Worm (Caenorhabditis elegans) whole organism, late embryonic: ENCODE data around the gene W01B6.6.

ENCODE experiments used
- C08G9.2 ChIP-seq: sonication (generic microtip); optimal IDR thresholded peaks from 2 replicates; lab custom pipeline; 2016; ENCODE audit warnings: mild to moderate bottlenecking, missing genetic modification characterization, moderate library complexity, missing compliant biosample characterization
- F13H6.1 ChIP-seq: sonication (generic microtip); optimal IDR thresholded peaks from 2 replicates; lab custom pipeline; 2016; ENCODE audit warnings: missing genetic modification characterization, missing compliant biosample characterization
- Y22D7AL.16 ChIP-seq: sonication (generic microtip); optimal IDR thresholded peaks from 2 replicates; lab custom pipeline; 2016; ENCODE audit warnings: missing genetic modification characterization, missing compliant biosample characterization
- ahr-1 ChIP-seq: sonication (generic microtip); optimal IDR thresholded peaks from 2 replicates; lab custom pipeline; 2016; ENCODE audit warnings: missing genetic modification characterization, missing compliant biosample characterization
- ceh-2 ChIP-seq: sonication (generic microtip); optimal IDR thresholded peaks from 2 replicates; lab custom pipeline; 2016; ENCODE audit warnings: missing genotype, missing genetic modification characterization, missing compliant biosample characterization
- ceh-22 ChIP-seq: sonication (generic microtip); optimal IDR thresholded peaks from 2 replicates; lab custom pipeline; 2017; ENCODE audit warnings: missing biosample characterization, missing genetic modification characterization
- ceh-24 ChIP-seq: sonication (generic microtip); optimal IDR thresholded peaks from 2 replicates; lab custom pipeline; 2016; ENCODE audit warnings: mild to moderate bottlenecking, missing genetic modification characterization, missing compliant biosample characterization
- ceh-31 ChIP-seq: sonication (generic microtip); optimal IDR thresholded peaks from 2 replicates; lab custom pipeline; 2016; ENCODE audit warnings: missing genetic modification characterization, missing compliant biosample characterization
- ceh-34 ChIP-seq: sonication (generic microtip); optimal IDR thresholded peaks from 2 replicates; lab custom pipeline; 2016; ENCODE audit warnings: mild to moderate bottlenecking, missing genetic modification characterization, missing compliant biosample characterization
- ceh-45 ChIP-seq: fragments of 200-800 bp; sonication (Bioruptor generic); IDR thresholded peaks from 2 replicates; pipeline ENCODE4 v1.3.6; 2022; ENCODE audit warnings: missing genetic modification reagents, missing genetic modification characterization, missing compliant biosample characterization
- ceh-6 ChIP-seq: fragments of 200-800 bp; sonication (Bioruptor generic); optimal IDR thresholded peaks from 2 replicates; lab custom pipeline; 2018; ENCODE audit warnings: mild to moderate bottlenecking, missing genetic modification characterization, missing compliant biosample characterization
- ceh-9 ChIP-seq: sonication (generic microtip); optimal IDR thresholded peaks from 2 replicates; lab custom pipeline; 2016; ENCODE audit warnings: mild to moderate bottlenecking, missing genetic modification characterization, inconsistent platforms, missing compliant biosample characterization
- che-1 ChIP-seq: sonication (generic microtip); optimal IDR thresholded peaks from 2 replicates; lab custom pipeline; 2016; ENCODE audit warnings: mild to moderate bottlenecking, missing genetic modification characterization, missing compliant biosample characterization
- dmd-4 ChIP-seq: sonication (generic microtip); optimal IDR thresholded peaks from 2 replicates; lab custom pipeline; 2016; ENCODE audit warnings: borderline replicate concordance, missing genetic modification characterization, missing compliant biosample characterization
- dve-1 ChIP-seq: sonication (generic microtip); optimal IDR thresholded peaks from 2 replicates; lab custom pipeline; 2017; ENCODE audit warnings: antibody characterized with exemption, mild to moderate bottlenecking, missing genetic modification characterization, missing compliant biosample characterization
- elt-4 ChIP-seq: sonication (generic microtip); optimal IDR thresholded peaks from 2 replicates; lab custom pipeline; 2016; ENCODE audit warnings: missing genetic modification characterization, missing compliant biosample characterization
- ets-4 ChIP-seq: sonication (generic microtip); optimal IDR thresholded peaks from 2 replicates; lab custom pipeline; 2016; ENCODE audit warnings: missing genetic modification characterization, missing compliant biosample characterization
- eyg-1 ChIP-seq: sonication (generic microtip); optimal IDR thresholded peaks from 2 replicates; lab custom pipeline; 2016; ENCODE audit warnings: missing genotype, missing genetic modification characterization, missing compliant biosample characterization
- hlh-15 ChIP-seq: sonication (generic microtip); optimal IDR thresholded peaks from 2 replicates; lab custom pipeline; 2016; ENCODE audit warnings: missing genetic modification characterization, missing compliant biosample characterization
- hlh-30 ChIP-seq: sonication (generic microtip); optimal IDR thresholded peaks from 2 replicates; lab custom pipeline; 2017; ENCODE audit warnings: antibody characterized with exemption, missing genetic modification characterization, missing compliant biosample characterization; ENCODE audit not compliant: insufficient read depth
- hlh-6 ChIP-seq: sonication (generic microtip); optimal IDR thresholded peaks from 2 replicates; lab custom pipeline; 2016; ENCODE audit warnings: missing genotype, missing genetic modification characterization, missing compliant biosample characterization
- lim-6 ChIP-seq: sonication (generic microtip); optimal IDR thresholded peaks from 2 replicates; lab custom pipeline; 2016; ENCODE audit warnings: missing genetic modification characterization, missing compliant biosample characterization
- mec-3 ChIP-seq: sonication (generic microtip); optimal IDR thresholded peaks from 2 replicates; lab custom pipeline; 2016; ENCODE audit warnings: borderline replicate concordance, missing genetic modification characterization, missing compliant biosample characterization
- nfya-1 ChIP-seq: sonication (generic microtip); optimal IDR thresholded peaks from 2 replicates; lab custom pipeline; 2017; ENCODE audit warnings: missing genetic modification characterization, mild to moderate bottlenecking, missing compliant biosample characterization, antibody characterized with exemption, moderate library complexity
- nhr-11 ChIP-seq: fragments of 150-350 bp; optimal IDR thresholded peaks from 2 replicates; lab custom pipeline; 2014; ENCODE audit warnings: missing biosample characterization, missing genetic modification characterization
- npax-4 ChIP-seq: sonication (generic microtip); optimal IDR thresholded peaks from 2 replicates; lab custom pipeline; 2016; ENCODE audit warnings: missing genetic modification characterization, missing compliant biosample characterization
- pag-3 ChIP-seq: sonication (generic microtip); optimal IDR thresholded peaks from 2 replicates; lab custom pipeline; 2016; ENCODE audit warnings: missing compliant biosample characterization, missing genetic modification characterization, borderline replicate concordance
- pax-1 ChIP-seq: fragments of 150-350 bp; optimal IDR thresholded peaks from 2 replicates; lab custom pipeline; 2014; ENCODE audit warnings: missing biosample characterization, missing genetic modification characterization
- pha-2 ChIP-seq: sonication (generic microtip); optimal IDR thresholded peaks from 2 replicates; lab custom pipeline; 2017; ENCODE audit warnings: mild to moderate bottlenecking, missing genetic modification characterization, missing compliant biosample characterization
- pha-4 ChIP-seq: fragments of 150-350 bp; optimal IDR thresholded peaks from 2 replicates; lab custom pipeline; 2018; ENCODE audit warnings: missing biosample characterization, missing genetic modification reagents, missing genetic modification characterization
- pros-1 ChIP-seq: fragments of 150-350 bp; optimal IDR thresholded peaks from 2 replicates; lab custom pipeline; 2014; ENCODE audit warnings: missing biosample characterization, missing genetic modification reagents, missing genetic modification characterization
- ref-2 ChIP-seq: sonication (generic microtip); optimal IDR thresholded peaks from 2 replicates; lab custom pipeline; 2016; ENCODE audit warnings: missing genetic modification characterization, missing compliant biosample characterization
- rnt-1 ChIP-seq: sonication (generic microtip); optimal IDR thresholded peaks from 2 replicates; lab custom pipeline; 2016; ENCODE audit warnings: missing genetic modification characterization, missing compliant biosample characterization
- sdc-2 ChIP-seq: sonication (generic microtip); optimal IDR thresholded peaks from 2 replicates; lab custom pipeline; 2016; ENCODE audit warnings: missing genotype, missing genetic modification characterization, missing compliant biosample characterization
- sox-2 ChIP-seq: fragments of 200-800 bp; sonication (Bioruptor generic); IDR thresholded peaks from 2 replicates; pipeline ENCODE4 v1.3.6; 2022; ENCODE audit warnings: missing genetic modification reagents, missing genetic modification characterization, missing compliant biosample characterization
- sox-4 ChIP-seq: sonication (generic microtip); optimal IDR thresholded peaks from 2 replicates; lab custom pipeline; 2017; ENCODE audit warnings: mild to moderate bottlenecking, missing genetic modification characterization, inconsistent platforms, missing compliant biosample characterization
- syd-9 ChIP-seq: sonication (generic microtip); optimal IDR thresholded peaks from 2 replicates; lab custom pipeline; 2016; ENCODE audit warnings: mild to moderate bottlenecking, missing genetic modification characterization, moderate library complexity, missing compliant biosample characterization
- tbx-2 ChIP-seq: sonication (generic microtip); optimal IDR thresholded peaks from 2 replicates; lab custom pipeline; 2016; ENCODE audit warnings: missing genetic modification characterization, missing compliant biosample characterization
- tbx-7 ChIP-seq: sonication (generic microtip); optimal IDR thresholded peaks from 2 replicates; lab custom pipeline; 2016; ENCODE audit warnings: missing genotype, missing genetic modification characterization, missing compliant biosample characterization
- ttx-3 ChIP-seq: sonication (generic microtip); optimal IDR thresholded peaks from 2 replicates; lab custom pipeline; 2016; ENCODE audit warnings: missing genetic modification reagents, missing genetic modification characterization, missing compliant biosample characterization
- unc-55 ChIP-seq: sonication (generic microtip); optimal IDR thresholded peaks from 2 replicates; lab custom pipeline; 2017; ENCODE audit warnings: missing biosample characterization, missing genetic modification reagents, missing genetic modification characterization
- unc-86 ChIP-seq: sonication (generic microtip); optimal IDR thresholded peaks from 2 replicates; lab custom pipeline; 2016; ENCODE audit warnings: missing genetic modification characterization, missing compliant biosample characterization
- ztf-16 ChIP-seq: sonication (generic microtip); optimal IDR thresholded peaks from 2 replicates; lab custom pipeline; 2017; ENCODE audit warnings: missing genetic modification characterization, missing compliant biosample characterization

W01B6.6 gene

DNA sequence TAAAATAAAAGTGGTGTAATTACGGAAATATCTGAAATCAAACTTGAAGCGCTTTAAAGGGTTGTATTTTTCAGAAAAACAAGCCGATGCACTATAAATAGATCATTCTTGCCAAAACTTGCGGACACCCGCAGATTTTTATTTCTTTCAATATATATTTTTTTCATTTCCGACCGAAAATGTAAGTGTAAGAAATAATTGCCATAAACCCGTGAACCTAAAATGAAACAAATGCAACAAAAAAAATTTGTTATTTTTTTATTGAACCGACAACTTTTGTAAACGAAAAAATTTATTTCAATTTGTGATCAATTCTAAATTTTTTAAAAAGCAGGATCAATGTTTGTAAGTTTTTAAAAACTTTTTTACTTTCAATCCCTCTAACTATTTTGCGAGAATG lies at the start of gene W01B6.6:
Gene W01B6.6, plus strand, starts transcription at position 301 of the 400 bp plus-strand sequence.
- TF ChIP-seq F13H6.1 (tag; lab: Kevin White, UChicago) = no peak
- no peak for TF ChIP-seq nhr-11 (tag; lab: Kevin White, UChicago)
- TF ChIP-seq nfya-1 (tag; lab: Kevin White, UChicago) = no peak
- TF ChIP-seq hlh-6 = no peak
- no peak for TF ChIP-seq ceh-34
- TF ChIP-seq C08G9.2 = no peak
- no peak for TF ChIP-seq ahr-1 (tag; lab: Kevin White, UChicago)
- no peak for TF ChIP-seq pag-3
- no peak for TF ChIP-seq lim-6 (tag; lab: Kevin White, UChicago)
- no peak for TF ChIP-seq pax-1 (tag; lab: Kevin White, UChicago)
- TF ChIP-seq ref-2 (tag; lab: Kevin White, UChicago) = no peak
- TF ChIP-seq ztf-16 (tag; lab: Kevin White, UChicago) = no peak
- no peak for TF ChIP-seq dve-1 (tag; lab: Kevin White, UChicago)
- no peak for TF ChIP-seq sox-4 (tag; lab: Kevin White, UChicago)
- TF ChIP-seq rnt-1 (tag; lab: Kevin White, UChicago) = no peak
- no peak for TF ChIP-seq elt-4
- no peak for TF ChIP-seq unc-86 (tag; lab: Kevin White, UChicago)
- TF ChIP-seq pha-4 = no peak
- TF ChIP-seq eyg-1 (tag; lab: Kevin White, UChicago) = no peak
- TF ChIP-seq tbx-7 (tag; lab: Kevin White, UChicago) = no peak
- TF ChIP-seq, all 69 proteins: peak for 0

ce11 chrIV:10033053-10033452 lies 47.9 kb upstream of the W01B6.6 start, which contains the start of gene F44D12.6:
Gene F44D12.6 (plus strand): TSS chrIV:10033353.
- TF ChIP-seq ceh-6 (GFP tag; lab: Kevin White, UChicago) (no peak), pros-1 (tag; lab: Kevin White, UChicago) (no peak), syd-9 (tag; lab: Kevin White, UChicago) (no peak), dmd-4 (tag; lab: Kevin White, UChicago) (no peak), eyg-1 (tag; lab: Kevin White, UChicago) (no peak), F13H6.1 (tag; lab: Kevin White, UChicago) (no peak), npax-4 (no peak), ztf-16 (tag; lab: Kevin White, UChicago) (no peak), hlh-15 (tag; lab: Kevin White, UChicago) (no peak), ttx-3 (tag; lab: Kevin White, UChicago) (no peak), tbx-2 (no peak)
- TF ChIP-seq, all 69 proteins: peak for 0

DNA sequence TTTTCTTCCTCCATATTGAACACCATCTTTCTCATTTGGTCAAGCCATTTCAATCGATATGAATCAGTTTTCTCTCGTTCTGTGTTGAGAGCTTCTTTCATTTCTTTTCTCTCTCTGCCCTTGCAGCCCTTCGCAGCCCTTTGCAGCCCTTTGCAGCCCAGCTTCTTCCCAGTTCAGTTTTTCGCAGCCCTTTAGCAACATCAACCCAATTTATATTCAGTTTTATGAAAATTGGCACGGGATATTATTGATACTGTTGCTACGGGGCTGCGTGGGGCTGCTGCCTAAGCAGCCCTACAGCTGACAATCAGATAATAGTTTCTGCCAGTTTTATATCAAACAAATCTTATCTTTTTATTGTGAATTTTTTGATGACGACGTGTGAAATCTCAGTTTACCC lies 44.0 kb upstream of the W01B6.6 start, which contains the start of gene F44D12.10:
Gene F44D12.10, minus strand, starts transcription at position 101 of the 400 bp plus-strand sequence.
- no peak for TF ChIP-seq ceh-9
- TF ChIP-seq Y22D7AL.16 = no peak
- TF ChIP-seq ets-4 (tag; lab: Kevin White, UChicago) = no peak
- no peak for TF ChIP-seq ceh-45 (GFP tag; lab: Robert Waterston, UW)
- no peak for TF ChIP-seq ceh-24 (tag; lab: Kevin White, UChicago)
- TF ChIP-seq mec-3 (tag; lab: Kevin White, UChicago) = no peak

DNA sequence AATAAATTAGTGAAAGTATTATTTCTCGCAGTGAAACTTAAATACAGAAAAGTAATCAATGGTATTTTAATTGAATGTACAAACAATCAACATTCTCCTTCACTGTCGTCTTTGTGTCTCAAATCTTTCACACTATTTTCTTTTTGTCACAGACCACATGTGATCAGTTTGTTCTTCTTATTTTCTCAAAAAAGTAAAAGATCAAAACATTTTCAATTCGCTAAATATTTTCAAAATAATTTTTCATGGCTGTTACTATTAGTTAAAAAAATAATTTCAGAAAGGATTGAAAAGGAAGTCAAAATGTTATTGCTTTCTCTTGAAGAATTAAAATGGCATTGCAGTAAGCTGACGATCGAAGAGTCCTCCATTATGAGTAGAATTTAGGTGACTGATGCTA lies 40.1 kb upstream of the W01B6.6 start, which contains the start of gene dhs-31:
Gene dhs-31, minus strand, starts transcription at position 101 of the 400 bp plus-strand sequence.
- TF ChIP-seq ceh-6 (GFP tag; lab: Kevin White, UChicago) = no peak
- no peak for TF ChIP-seq hlh-30 (tag; lab: Kevin White, UChicago)
- TF ChIP-seq C08G9.2 = no peak
- no peak for TF ChIP-seq sox-2 (GFP tag; lab: Robert Waterston, UW)
- TF ChIP-seq sdc-2 (tag; lab: Kevin White, UChicago) = no peak
- TF ChIP-seq pag-3 = no peak
- TF ChIP-seq che-1 (tag; lab: Kevin White, UChicago) = no peak
- no peak for TF ChIP-seq ceh-22 (tag; lab: Kevin White, UChicago)
- TF ChIP-seq ceh-2 (tag; lab: Kevin White, UChicago) = no peak
- TF ChIP-seq pha-2 = no peak
- no peak for TF ChIP-seq ceh-31 (tag; lab: Kevin White, UChicago)
- no peak for TF ChIP-seq unc-55
- TF ChIP-seq, all 69 proteins: peak for 0
